Worm (Caenorhabditis elegans): Measurements from ENCODE around the gene txt-6.

- TF ChIP-seq lin-39 (tag; optimal IDR thresholded peaks at IDR 0.05) = no peak
- TF ChIP-seq snpc-4 (tag; optimal IDR thresholded peaks at IDR 0.05) = no peak
- no peak for TF ChIP-seq ces-1 (GFP tag; optimal IDR thresholded peaks at IDR 0.05)
- TF ChIP-seq cey-2 (tag; optimal IDR thresholded peaks at IDR 0.05; ENCODE audit: borderline replicate concordance, insufficient read depth) = no peak
- no peak for TF ChIP-seq nhr-25 (tag; optimal IDR thresholded peaks at IDR 0.05; ENCODE audit: borderline replicate concordance, insufficient read depth)
- no peak for TF ChIP-seq lin-1 (GFP tag; IDR thresholded peaks at IDR 0.05)
- TF ChIP-seq ZK546.5 (tag; optimal IDR thresholded peaks at IDR 0.05) = no peak
- no peak for TF ChIP-seq nhr-237 (tag; optimal IDR thresholded peaks at IDR 0.05)
- peak; percentile 63 for TF ChIP-seq nhr-28 (tag; optimal IDR thresholded peaks at IDR 0.05)
- no peak for TF ChIP-seq hmg-1.1 (GFP tag; IDR thresholded peaks at IDR 0.05)
Measured at ce11 chrV:4640501-4641150, 33.9 kb upstream of the txt-6 start.

Data from whole organism, L4 larva.